Worm (Caenorhabditis elegans) whole organism, L1 larva: ENCODE data around the gene F20B6.5.

Source experiments
- fkh-10 ChIP-seq: sonication (generic microtip); optimal IDR thresholded peaks from 2 replicates; lab custom pipeline; 2017; ENCODE audit warnings: missing biosample characterization, missing genetic modification reagents, missing genetic modification characterization
- lin-15B ChIP-seq: fragments of 150-350 bp; sonication (generic microtip); optimal IDR thresholded peaks from 3 replicates; lab custom pipeline; 2014; ENCODE audit warnings: missing biosample characterization, missing genetic modification characterization
- lin-35 ChIP-seq, 2 experiments: fragments of 150-350 bp; optimal IDR thresholded peaks; 2 replicates each; lab custom pipeline; 2014; ENCODE audit warnings: missing biosample characterization in 2 of 2, missing genetic modification characterization in 2 of 2, missing genetic modification reagents in 2 of 2
- nhr-77 ChIP-seq: fragments of 150-350 bp; optimal IDR thresholded peaks from 2 replicates; lab custom pipeline; 2014; ENCODE audit warnings: missing biosample characterization, missing genetic modification characterization
- tlp-1 ChIP-seq: fragments of 150-350 bp; optimal IDR thresholded peaks from 2 replicates; lab custom pipeline; 2014; ENCODE audit warnings: missing biosample characterization, missing genetic modification characterization
- unc-86 ChIP-seq: sonication (generic microtip); optimal IDR thresholded peaks from 2 replicates; lab custom pipeline; 2016; ENCODE audit warnings: missing genetic modification characterization, missing compliant biosample characterization

DNA sequence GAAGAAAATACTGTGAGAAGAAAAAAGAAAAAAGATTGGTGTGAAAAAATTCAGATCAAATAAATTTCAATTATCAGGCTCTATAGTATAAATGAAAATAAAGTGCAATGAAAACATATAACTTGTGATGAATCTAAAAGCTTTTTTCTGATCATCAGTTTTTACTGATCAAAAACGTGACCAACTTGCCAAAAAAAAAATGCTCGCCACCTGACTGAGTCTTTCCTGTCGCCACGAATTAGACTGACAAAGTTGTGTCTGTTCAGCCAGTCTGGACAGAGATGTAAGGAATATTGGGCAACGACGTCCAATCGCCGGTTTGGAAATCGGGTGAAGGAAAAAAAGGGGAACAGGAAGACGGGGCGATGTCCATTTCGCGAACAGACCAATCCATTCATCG is 19.8 kb upstream of the F20B6.5 start:
- TF ChIP-seq fkh-10 (GFP tag; lab: Kevin White, UChicago) (no peak), tlp-1 (tag; lab: Kevin White, UChicago) (no peak), lin-15B (tag; lab: Kevin White, UChicago) (no peak), nhr-77 (tag; lab: Kevin White, UChicago) (no peak), lin-35 (GFP tag; optimal IDR thresholded peaks at IDR 0.05; lab: Kevin White, UChicago) (peak in 1 of 2 experiments; percentile 26), unc-86 (no peak)
